Worm (Caenorhabditis elegans): ENCODE measurements around the gene egas-4.

egas-4 gene

ce11 chrIV:7477197-7477596, 20.5 kb downstream of the egas-4 start, which contains the start of gene pycr-4:
Gene pycr-4, minus strand, starts transcription at chrIV:7477297.
- no peak for TF ChIP-seq ets-4 (tag; optimal IDR thresholded peaks at IDR 0.05)
- no peak for TF ChIP-seq ceh-9 (tag; optimal IDR thresholded peaks at IDR 0.05)
- no peak for TF ChIP-seq mec-3 (tag; optimal IDR thresholded peaks at IDR 0.05; ENCODE audit: borderline replicate concordance)
- no peak for TF ChIP-seq odd-2 (tag; optimal IDR thresholded peaks at IDR 0.05)
- no peak for TF ChIP-seq ceh-6 (GFP tag; optimal IDR thresholded peaks at IDR 0.05)
- TF ChIP-seq unc-86 (tag; optimal IDR thresholded peaks at IDR 0.05) = no peak
- TF ChIP-seq eyg-1 (tag; optimal IDR thresholded peaks at IDR 0.05) = no peak
- no peak for TF ChIP-seq sox-2 (GFP tag; IDR thresholded peaks at IDR 0.05)
- TF ChIP-seq ceh-22 (tag; optimal IDR thresholded peaks at IDR 0.05) = no peak
- TF ChIP-seq Y22D7AL.16 (tag; optimal IDR thresholded peaks at IDR 0.05) = no peak

- TF ChIP-seq unc-86 (tag; optimal IDR thresholded peaks at IDR 0.05) (no peak), npax-4 (tag; optimal IDR thresholded peaks at IDR 0.05) (no peak), nfya-1 (tag; optimal IDR thresholded peaks at IDR 0.05) (no peak), dve-1 (tag; optimal IDR thresholded peaks at IDR 0.05) (no peak), ttx-3 (tag; optimal IDR thresholded peaks at IDR 0.05) (no peak), elt-4 (tag; optimal IDR thresholded peaks at IDR 0.05) (no peak)
Observed at ce11 chrIV:7474826-7475225, 22.8 kb downstream of the egas-4 start, which contains the start of gene slc-25A18.2. Gene slc-25A18.2, plus strand, starts transcription at chrIV:7475041.

ce11 chrIV:7473159-7473649, 24.4 kb downstream of the egas-4 start, which contains the start of the genes plk-3 and F55G1.6:
Gene plk-3, minus strand, starts transcription at chrIV:7473209.
Gene F55G1.6, plus strand, starts transcription at chrIV:7473517.
- TF ChIP-seq unc-42 (tag; optimal IDR thresholded peaks at IDR 0.05) (no peak), T23F11.4 (GFP tag; optimal IDR thresholded peaks at IDR 0.05) (no peak), unc-55 (GFP tag; optimal IDR thresholded peaks at IDR 0.05) (no peak), nfya-1 (tag; optimal IDR thresholded peaks at IDR 0.05) (no peak), pqm-1 (tag; optimal IDR thresholded peaks at IDR 0.05) (no peak), ceh-48 (tag; optimal IDR thresholded peaks at IDR 0.05) (no peak), fkh-10 (GFP tag; optimal IDR thresholded peaks at IDR 0.05) (no peak)

ce11 chrIV:7469782-7470413, 27.8 kb downstream of the egas-4 start, which contains the start of gene F55G1.7:
Gene F55G1.7, minus strand, starts transcription at chrIV:7469832.
- no peak for TF ChIP-seq syd-9 (tag; optimal IDR thresholded peaks at IDR 0.05)
- no peak for TF ChIP-seq C38D4.7 (GFP tag; optimal IDR thresholded peaks at IDR 0.05)
- no peak for TF ChIP-seq ceh-19 (GFP tag; optimal IDR thresholded peaks at IDR 0.05)
- TF ChIP-seq rnt-1 (tag; optimal IDR thresholded peaks at IDR 0.05) = no peak
- no peak for TF ChIP-seq sdc-2 (tag; optimal IDR thresholded peaks at IDR 0.05)
- TF ChIP-seq unc-3 (GFP tag; conservative IDR thresholded peaks at IDR 0.05) = no peak
- TF ChIP-seq unc-3 (tag; optimal IDR thresholded peaks at IDR 0.05) = no peak
- no peak for TF ChIP-seq npax-4 (tag; optimal IDR thresholded peaks at IDR 0.05)
- TF ChIP-seq ceh-2 (tag; optimal IDR thresholded peaks at IDR 0.05) = no peak
- TF ChIP-seq zip-5 (tag; optimal IDR thresholded peaks at IDR 0.05) = no peak
- TF ChIP-seq pqm-1 (tag; optimal IDR thresholded peaks at IDR 0.05) = no peak
- TF ChIP-seq pha-2 (tag; optimal IDR thresholded peaks at IDR 0.05) = no peak
- TF ChIP-seq ceh-30 (tag; optimal IDR thresholded peaks at IDR 0.05) = no peak
- TF ChIP-seq elt-4 (tag; optimal IDR thresholded peaks at IDR 0.05) = no peak
- no peak for TF ChIP-seq tbx-2 (tag; optimal IDR thresholded peaks at IDR 0.05)
- no peak for TF ChIP-seq fkh-6 (tag; optimal IDR thresholded peaks at IDR 0.05)
- no peak for TF ChIP-seq unc-42 (tag; optimal IDR thresholded peaks at IDR 0.05)
- TF ChIP-seq ets-4 (tag; optimal IDR thresholded peaks at IDR 0.05) = no peak
- TF ChIP-seq ceh-9 (tag; optimal IDR thresholded peaks at IDR 0.05) = no peak

- TF ChIP-seq ahr-1 (tag; optimal IDR thresholded peaks at IDR 0.05) (no peak), tbx-7 (tag; optimal IDR thresholded peaks at IDR 0.05) (no peak), pax-1 (tag; optimal IDR thresholded peaks at IDR 0.05) (no peak), odd-2 (tag; optimal IDR thresholded peaks at IDR 0.05) (no peak), ceh-31 (tag; optimal IDR thresholded peaks at IDR 0.05) (no peak), pat-9 (tag; optimal IDR thresholded peaks at IDR 0.05) (no peak), ttx-3 (tag; optimal IDR thresholded peaks at IDR 0.05) (no peak)
Observed at ce11 chrIV:7468638-7469037, 29.0 kb downstream of the egas-4 start.

All from whole organism, late embryonic.